Fruit fly (Drosophila melanogaster) whole organism, embryonic: ENCODE results near the gene CG46459.

Source experiments
- Atf-2 ChIP-seq: fragments of 200-800 bp; sonication (Bioruptor generic); optimal IDR thresholded peaks from 2 replicates; lab custom pipeline; 2016; ENCODE audit warnings: missing biosample characterization, missing genetic modification characterization
- Awh ChIP-seq: fragments of 200-800 bp; sonication (Bioruptor generic); IDR thresholded peaks from 2 replicates; pipeline ENCODE4, ENCODE4 v1.3.6; 2022; ENCODE audit warnings: missing biosample characterization, missing genetic modification characterization
- B-H2 ChIP-seq: fragments of 200-800 bp; sonication (Bioruptor generic); optimal IDR thresholded peaks from 2 replicates; lab custom pipeline; 2018; ENCODE audit warnings: missing biosample characterization, mild to moderate bottlenecking, missing genetic modification characterization
- CG10959 ChIP-seq: fragments of 200-800 bp; sonication (Bioruptor generic); IDR thresholded peaks from 2 replicates; pipeline ENCODE4 v1.3.6; 2022; ENCODE audit warnings: missing biosample characterization, missing genetic modification characterization
- CG10979 ChIP-seq: fragments of 200-800 bp; sonication (Bioruptor generic); optimal IDR thresholded peaks from 2 replicates; lab custom pipeline; 2018; ENCODE audit warnings: missing biosample characterization, mild to moderate bottlenecking, missing genetic modification characterization, moderate library complexity
- CG11398 ChIP-seq: fragments of 200-800 bp; sonication (Bioruptor generic); optimal IDR thresholded peaks from 2 replicates; lab custom pipeline; 2016; ENCODE audit warnings: missing biosample characterization, missing genetic modification characterization
- CG12299 ChIP-seq: fragments of 200-800 bp; sonication (Bioruptor generic); optimal IDR thresholded peaks from 2 replicates; lab custom pipeline; 2018; ENCODE audit warnings: missing biosample characterization, mild to moderate bottlenecking, missing genetic modification characterization
- CG17802 ChIP-seq: fragments of 200-800 bp; sonication (Bioruptor generic); optimal IDR thresholded peaks from 2 replicates; lab custom pipeline; 2018; ENCODE audit warnings: missing biosample characterization, mild to moderate bottlenecking, missing genetic modification characterization, moderate library complexity
- CG2116 ChIP-seq: fragments of 200-800 bp; sonication (Bioruptor generic); optimal IDR thresholded peaks from 3 replicates; lab custom pipeline; 2018; ENCODE audit warnings: missing biosample characterization, mild to moderate bottlenecking, missing genetic modification characterization
- CG2678 ChIP-seq: fragments of 200-800 bp; sonication (Bioruptor generic); optimal IDR thresholded peaks from 3 replicates; lab custom pipeline; 2019; ENCODE audit warnings: missing biosample characterization, mild to moderate bottlenecking, missing genetic modification characterization, moderate library complexity
- CG32532 ChIP-seq: fragments of 200-800 bp; sonication (Bioruptor generic); IDR thresholded peaks from 2 replicates; pipeline ENCODE4 v1.3.6; 2022; ENCODE audit warnings: missing biosample characterization, missing genetic modification characterization
- CG32772 ChIP-seq: fragments of 200-800 bp; sonication (Bioruptor generic); IDR thresholded peaks from 2 replicates; pipeline ENCODE4 v1.3.6; 2022; ENCODE audit warnings: missing biosample characterization, missing genetic modification characterization
- CG6654 ChIP-seq: fragments of 200-800 bp; sonication (Bioruptor generic); optimal IDR thresholded peaks from 2 replicates; lab custom pipeline; 2017; ENCODE audit warnings: missing biosample characterization, mild to moderate bottlenecking, missing genetic modification characterization
- CG6854 ChIP-seq: fragments of 200-800 bp; sonication (Bioruptor generic); optimal IDR thresholded peaks from 3 replicates; lab custom pipeline; 2017; ENCODE audit warnings: missing biosample characterization, mild to moderate bottlenecking, missing genetic modification characterization
- CG7745 ChIP-seq: fragments of 200-800 bp; sonication (Bioruptor generic); optimal IDR thresholded peaks from 2 replicates; lab custom pipeline; 2018; ENCODE audit warnings: missing biosample characterization, mild to moderate bottlenecking, missing genetic modification characterization, moderate library complexity
- CG7928 ChIP-seq: fragments of 200-800 bp; sonication (Bioruptor generic); optimal IDR thresholded peaks from 2 replicates; lab custom pipeline; 2017; ENCODE audit warnings: missing biosample characterization, mild to moderate bottlenecking, missing genetic modification characterization
- CG8281 ChIP-seq: fragments of 200-800 bp; sonication (Bioruptor generic); optimal IDR thresholded peaks from 2 replicates; lab custom pipeline; 2018; ENCODE audit warnings: missing biosample characterization, mild to moderate bottlenecking, missing genetic modification characterization, moderate library complexity
- CG9727 ChIP-seq: fragments of 200-800 bp; sonication (Bioruptor generic); optimal IDR thresholded peaks from 3 replicates; lab custom pipeline; 2017; ENCODE audit warnings: missing biosample characterization, mild to moderate bottlenecking, missing genetic modification characterization
- CG9932 ChIP-seq: fragments of 200-800 bp; sonication (Bioruptor generic); IDR thresholded peaks from 2 replicates; pipeline ENCODE4 v1.3.6; 2022; ENCODE audit warnings: missing biosample characterization, missing genetic modification characterization
- Chrac-16 ChIP-seq: fragments of 200-800 bp; sonication (Bioruptor generic); optimal IDR thresholded peaks from 3 replicates; lab custom pipeline; 2016; ENCODE audit warnings: missing biosample characterization, missing genetic modification characterization
- Dll ChIP-seq: fragments of 200-800 bp; sonication (Bioruptor generic); IDR thresholded peaks from 4 replicates; pipeline ENCODE4 v1.3.6; 2022; ENCODE audit warnings: missing biosample characterization, missing genetic modification characterization; ENCODE audit not compliant: partially characterized antibody
- Dref ChIP-seq: fragments of 200-800 bp; sonication (Bioruptor generic); IDR thresholded peaks from 2 replicates; pipeline ENCODE4 v1.3.6; 2022; ENCODE audit warnings: missing biosample characterization, missing genetic modification characterization
- Ets97D ChIP-seq: fragments of 200-800 bp; sonication (Bioruptor generic); optimal IDR thresholded peaks from 3 replicates; lab custom pipeline; 2016; ENCODE audit warnings: missing biosample characterization, missing genetic modification characterization
- Lim3 ChIP-seq: fragments of 200-800 bp; sonication (Bioruptor generic); IDR thresholded peaks from 2 replicates; pipeline ENCODE4 v1.3.6; 2022; ENCODE audit warnings: missing biosample characterization, missing genetic modification characterization
- MBD-R2 ChIP-seq: fragments of 200-800 bp; sonication (Bioruptor generic); IDR thresholded peaks from 2 replicates; pipeline ENCODE4 v1.3.6; 2022; ENCODE audit warnings: missing biosample characterization, missing genetic modification characterization
- Ptx1 ChIP-seq: fragments of 200-800 bp; sonication (Bioruptor generic); IDR thresholded peaks from 2 replicates; pipeline ENCODE4 v1.3.6; 2022; ENCODE audit warnings: missing biosample characterization, missing genetic modification characterization
- Ravus ChIP-seq: fragments of 200-800 bp; sonication (Bioruptor generic); IDR thresholded peaks from 2 replicates; pipeline ENCODE4 v1.3.6; 2022; ENCODE audit warnings: missing biosample characterization, missing genetic modification characterization
- Xbp1 ChIP-seq: fragments of 200-800 bp; sonication (Bioruptor generic); optimal IDR thresholded peaks from 3 replicates; lab custom pipeline; 2016; ENCODE audit warnings: missing biosample characterization, mild to moderate bottlenecking, missing genetic modification characterization
- YL-1 ChIP-seq: fragments of 200-800 bp; sonication (Bioruptor generic); optimal IDR thresholded peaks from 3 replicates; lab custom pipeline; 2017; ENCODE audit warnings: missing biosample characterization, mild to moderate bottlenecking, missing genetic modification characterization
- bbx ChIP-seq: fragments of 200-800 bp; sonication (Bioruptor generic); IDR thresholded peaks from 2 replicates; pipeline ENCODE4 v1.3.6; 2022; ENCODE audit warnings: missing biosample characterization, missing genetic modification characterization; ENCODE audit not compliant: partially characterized antibody
- caup ChIP-seq: fragments of 200-800 bp; sonication (Bioruptor generic); optimal IDR thresholded peaks from 3 replicates; lab custom pipeline; 2017; ENCODE audit warnings: missing biosample characterization, mild to moderate bottlenecking, missing genetic modification characterization, moderate library complexity; ENCODE audit not compliant: severe bottlenecking
- crp ChIP-seq, 2 experiments: fragments of 200-800 bp; sonication (Bioruptor generic); optimal IDR thresholded peaks; 2 replicates in 1 of 2; 3 replicates in 1 of 2; lab custom pipeline; 2017; ENCODE audit warnings: missing biosample characterization in 2 of 2, missing genetic modification characterization in 2 of 2, mild to moderate bottlenecking in 1 of 2, moderate library complexity in 1 of 2
- dm ChIP-seq: fragments of 200-800 bp; sonication (Bioruptor generic); optimal IDR thresholded peaks from 3 replicates; lab custom pipeline; 2016; ENCODE audit warnings: missing biosample characterization, missing genetic modification characterization
- dmrt11E ChIP-seq: fragments of 200-800 bp; sonication (Bioruptor generic); optimal IDR thresholded peaks from 3 replicates; lab custom pipeline; 2018; ENCODE audit warnings: missing biosample characterization, mild to moderate bottlenecking, missing genetic modification characterization, moderate library complexity
- fd64A ChIP-seq: fragments of 200-800 bp; sonication (Bioruptor generic); optimal IDR thresholded peaks from 3 replicates; lab custom pipeline; 2018; ENCODE audit warnings: missing biosample characterization, mild to moderate bottlenecking, missing genetic modification characterization
- gsb-n ChIP-seq: fragments of 200-800 bp; sonication (Bioruptor generic); optimal IDR thresholded peaks from 3 replicates; lab custom pipeline; 2018; ENCODE audit warnings: missing biosample characterization, mild to moderate bottlenecking, missing genetic modification characterization
- inv ChIP-seq: fragments of 200-800 bp; sonication (Bioruptor generic); IDR thresholded peaks from 2 replicates; pipeline ENCODE4 v1.3.6; 2022; ENCODE audit warnings: missing biosample characterization, missing genetic modification characterization; ENCODE audit not compliant: partially characterized antibody
- lov ChIP-seq, 2 experiments: fragments of 200-800 bp in 1 of 2; fragments of >200 bp in 1 of 2; sonication (Bioruptor generic) in 1 of 2; IDR thresholded peaks in 1 of 2; optimal IDR thresholded peaks in 1 of 2; 2 replicates in 1 of 2; 3 replicates in 1 of 2; pipeline versions ENCODE4 v1.3.6 to Lab custom; 2017 to 2022; ENCODE audit warnings: missing biosample characterization in 1 of 2, missing genetic modification characterization in 1 of 2
- mam ChIP-seq: fragments of 200-800 bp; sonication (Bioruptor generic); optimal IDR thresholded peaks from 3 replicates; lab custom pipeline; 2016; ENCODE audit warnings: missing biosample characterization, missing genetic modification characterization
- pan ChIP-seq, 4 experiments: fragments of >200 bp in 3 of 4; fragments of 200-800 bp in 1 of 4; sonication (Bioruptor generic) in 1 of 4; optimal IDR thresholded peaks in 3 of 4; IDR thresholded peaks in 1 of 4; 2 replicates each; pipeline versions ENCODE4 v1.3.6 to Lab custom; 2017 to 2022; ENCODE audit warnings: missing biosample characterization in 2 of 4, missing genetic modification characterization in 2 of 4, mixed read lengths in 1 of 4
- psq ChIP-seq: fragments of 200-800 bp; sonication (Bioruptor generic); optimal IDR thresholded peaks from 2 replicates; lab custom pipeline; 2017; ENCODE audit warnings: missing biosample characterization, missing genetic modification characterization
- salm ChIP-seq: fragments of 200-800 bp; sonication (Bioruptor generic); optimal IDR thresholded peaks from 2 replicates; lab custom pipeline; 2018; ENCODE audit warnings: missing biosample characterization, mild to moderate bottlenecking, missing genetic modification characterization
- stc ChIP-seq: fragments of 200-800 bp; sonication (Bioruptor generic); IDR thresholded peaks from 2 replicates; pipeline ENCODE4 v1.3.6; 2022; ENCODE audit warnings: missing biosample characterization, missing genetic modification characterization
- vnd ChIP-seq: fragments of 200-800 bp; sonication (Bioruptor generic); IDR thresholded peaks from 3 replicates; pipeline ENCODE4 v1.3.6; 2022; ENCODE audit warnings: missing biosample characterization, missing genetic modification characterization; ENCODE audit not compliant: partially characterized antibody
- vvl ChIP-seq: fragments of 200-800 bp; sonication (Bioruptor generic); IDR thresholded peaks from 2 replicates; pipeline ENCODE4 v1.3.6; 2022; ENCODE audit warnings: missing biosample characterization, missing genetic modification characterization

CG46459 gene

DNA sequence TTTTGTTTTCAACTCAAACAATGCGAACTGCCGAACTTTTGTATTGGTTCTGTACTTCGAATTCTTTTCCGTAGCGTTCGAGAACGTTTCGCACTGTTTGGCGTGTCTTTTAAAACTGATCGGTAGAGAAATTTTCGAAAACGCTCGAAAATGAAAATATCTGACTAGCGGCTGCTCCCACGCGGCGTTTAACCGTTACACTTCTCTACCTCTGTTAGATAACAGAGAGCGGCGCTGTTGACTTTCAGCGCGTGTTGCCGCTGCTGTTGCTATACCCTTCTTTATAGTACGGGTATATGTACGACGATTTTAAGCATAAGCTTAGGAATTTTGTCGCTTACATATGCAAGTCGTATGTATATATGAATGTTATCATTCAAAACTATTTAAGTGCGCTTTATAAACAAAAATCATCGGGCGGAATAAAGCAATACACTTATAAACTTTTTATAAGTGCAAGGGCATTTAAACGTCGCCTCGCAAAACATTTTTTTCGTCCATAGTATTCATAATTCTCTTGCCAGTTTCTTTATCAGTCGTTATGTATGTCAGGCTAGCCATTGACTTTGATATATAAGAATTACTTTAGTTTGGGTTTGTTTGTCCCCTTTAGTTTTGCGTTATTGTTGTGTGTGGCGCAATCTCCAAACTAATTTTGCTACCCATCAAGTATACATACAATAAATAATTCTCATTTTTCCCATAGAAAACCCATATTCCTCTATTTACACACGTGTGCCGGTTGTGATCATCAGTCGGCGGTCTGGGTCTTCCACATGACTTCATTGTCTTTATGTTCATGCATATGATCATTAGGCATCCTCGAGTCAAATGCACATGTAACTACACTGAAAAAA is 15.4 kb upstream of the CG46459 start, which contains the start of gene Phyhd1 (continued):
- TF ChIP-seq CG9932 = peak; percentile 87
- peak; percentile 96 for TF ChIP-seq Atf-2 (GFP tag; lab: Kevin White, UChicago)
- TF ChIP-seq pan (optimal IDR thresholded peaks at IDR 0.05; lab: Kevin White, UChicago) = no peak
- peak in 1 of 2 experiments; percentile 96 for TF ChIP-seq pan (GFP tag; optimal IDR thresholded peaks at IDR 0.05 in 1 of 2, IDR thresholded peaks at IDR 0.05 in 1 of 2)
- peak; percentile 97 for TF ChIP-seq CG10959
- peak; percentile 62 for TF ChIP-seq CG2116
- peak; percentile 97 for TF ChIP-seq vvl
- peak; percentile 86 for TF ChIP-seq Ravus
- TF ChIP-seq gsb-n (tag; lab: Kevin White, UChicago) = peak; percentile 97
- TF ChIP-seq psq (GFP tag; lab: Kevin White, UChicago) = peak; percentile 72
- TF ChIP-seq CG2678 (tag; lab: Kevin White, UChicago) = peak; percentile 95
- no peak for TF ChIP-seq bbx
- peak; percentile 34 for TF ChIP-seq CG7745 (tag; lab: Kevin White, UChicago)
- peak; percentile 85 for TF ChIP-seq CG17802 (tag; lab: Kevin White, UChicago)
- peak; percentile 79 for TF ChIP-seq CG7928 (GFP tag; lab: Kevin White, UChicago)
- TF ChIP-seq YL-1 = peak; percentile 46
- peak; percentile 93 for TF ChIP-seq CG12299
- peak; percentile 96 for TF ChIP-seq Chrac-16 (GFP tag; lab: Kevin White, UChicago)
- peak; percentile 93 for TF ChIP-seq mam (GFP tag; lab: Kevin White, UChicago)
- TF ChIP-seq Dll (GFP tag; lab: Robert Waterston, UW) = no peak
- TF ChIP-seq salm (tag; lab: Kevin White, UChicago) = peak; percentile 95
- TF ChIP-seq CG6854 = peak; percentile 85
- peak; percentile 89 for TF ChIP-seq caup (GFP tag; lab: Kevin White, UChicago)
- peak; percentile 94 for TF ChIP-seq CG32532 (GFP tag; lab: Robert Waterston, UW)
- peak; percentile 89 for TF ChIP-seq Awh (GFP tag; lab: Robert Waterston, UW)
- TF ChIP-seq CG10979 = peak; percentile 95
- peak; percentile 88 for TF ChIP-seq MBD-R2 (GFP tag; lab: Robert Waterston, UW)
- TF ChIP-seq crp (GFP tag; optimal IDR thresholded peaks at IDR 0.05; lab: Kevin White, UChicago) = peak in 1 of 2 experiments; percentile 57
- peak; percentile 54 for TF ChIP-seq B-H2
- TF ChIP-seq CG9727 = peak; percentile 94
- TF ChIP-seq lov (optimal IDR thresholded peaks at IDR 0.05; lab: Kevin White, UChicago) = no peak
- TF ChIP-seq lov (GFP tag; IDR thresholded peaks at IDR 0.05; lab: Robert Waterston, UW) = peak; percentile 81; the same call in 2 of the 3 replicates
- no peak for TF ChIP-seq vnd
- TF ChIP-seq dmrt11E = peak; percentile 94
- peak; percentile 93 for TF ChIP-seq dm
- peak; percentile 94 for TF ChIP-seq stc (GFP tag; lab: Robert Waterston, UW)
- peak; percentile 71 for TF ChIP-seq fd64A (GFP tag; lab: Kevin White, UChicago)
- TF ChIP-seq Xbp1 (GFP tag; lab: Kevin White, UChicago) = peak; percentile 96
- TF ChIP-seq Dref = 0 out of 2 replicates have a peak, but pooled peaks have one; percentile 6
- TF ChIP-seq Ptx1 (GFP tag; lab: Robert Waterston, UW) = peak; percentile 95
- peak; percentile 91 for TF ChIP-seq CG32772 (GFP tag; lab: Robert Waterston, UW)
- TF ChIP-seq CG8281 (tag; lab: Kevin White, UChicago) = peak; percentile 66
- no peak for TF ChIP-seq inv (GFP tag; lab: Robert Waterston, UW)
- peak; percentile 82 for TF ChIP-seq Ets97D (GFP tag; lab: Kevin White, UChicago)
- TF ChIP-seq CG6654 (GFP tag; lab: Kevin White, UChicago) = peak; percentile 85
- peak; percentile 95 for TF ChIP-seq CG11398 (GFP tag; lab: Kevin White, UChicago)
- peak; percentile 82; the same call in 1 of the 2 replicates for TF ChIP-seq Lim3
